Worm (Caenorhabditis elegans): ENCODE data around the gene Y51A2A.5.

The Y51A2A.5 gene

DNA sequence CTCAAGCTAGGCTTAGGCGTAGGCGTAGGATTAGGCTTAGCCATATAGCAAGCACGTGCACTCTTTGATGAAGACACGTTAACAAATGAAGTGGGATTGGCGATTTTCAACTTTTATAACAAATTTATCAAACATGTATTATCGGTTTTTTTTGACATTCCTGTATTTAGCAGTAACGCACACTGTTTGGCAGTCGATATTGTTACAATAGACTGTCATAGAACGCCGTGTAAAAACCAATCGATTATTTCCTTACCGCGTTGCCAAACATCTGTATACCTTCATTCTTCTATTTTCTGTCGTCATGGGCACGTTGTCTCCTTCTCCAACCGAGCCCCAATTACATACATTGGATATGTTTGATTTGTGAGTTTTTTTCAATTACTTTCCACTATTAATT, 19.7 kb downstream of the Y51A2A.5 start, which contains the start of gene fbxb-119:
Gene fbxb-119, plus strand, starts transcription at position 301 of the 400 bp plus-strand sequence.
- TF ChIP-seq him-1 (tag; optimal IDR thresholded peaks at IDR 0.05) (no peak), dao-5 (tag; optimal IDR thresholded peaks at IDR 0.05) (no peak), W03F9.2 (tag; optimal IDR thresholded peaks at IDR 0.05) (no peak)

DNA sequence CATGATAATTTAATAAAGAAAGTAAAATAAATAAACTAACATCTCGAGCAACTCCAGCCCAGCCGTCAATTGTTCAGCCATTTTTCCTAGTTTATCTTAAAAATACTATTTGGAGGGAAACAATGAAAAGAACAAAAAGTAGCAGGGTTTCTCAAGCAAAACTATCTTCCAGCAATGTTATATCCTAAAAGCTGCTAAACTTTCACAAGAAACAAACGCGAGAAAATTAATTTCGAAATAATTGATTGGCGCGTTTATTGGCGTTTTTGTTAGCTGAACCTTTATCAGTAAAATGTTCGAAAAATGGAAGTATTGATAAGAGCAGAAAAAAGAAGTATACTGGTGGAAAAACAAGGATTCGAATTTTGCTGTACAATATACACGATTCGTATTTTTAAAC, 24.6 kb downstream of the Y51A2A.5 start, which contains the start of gene B0462.5:
Gene B0462.5, minus strand, starts transcription at position 101 of the 400 bp plus-strand sequence.
- TF ChIP-seq dao-5 (tag; optimal IDR thresholded peaks at IDR 0.05) (no peak), him-1 (tag; optimal IDR thresholded peaks at IDR 0.05) (no peak), W03F9.2 (tag; optimal IDR thresholded peaks at IDR 0.05) (no peak)

DNA sequence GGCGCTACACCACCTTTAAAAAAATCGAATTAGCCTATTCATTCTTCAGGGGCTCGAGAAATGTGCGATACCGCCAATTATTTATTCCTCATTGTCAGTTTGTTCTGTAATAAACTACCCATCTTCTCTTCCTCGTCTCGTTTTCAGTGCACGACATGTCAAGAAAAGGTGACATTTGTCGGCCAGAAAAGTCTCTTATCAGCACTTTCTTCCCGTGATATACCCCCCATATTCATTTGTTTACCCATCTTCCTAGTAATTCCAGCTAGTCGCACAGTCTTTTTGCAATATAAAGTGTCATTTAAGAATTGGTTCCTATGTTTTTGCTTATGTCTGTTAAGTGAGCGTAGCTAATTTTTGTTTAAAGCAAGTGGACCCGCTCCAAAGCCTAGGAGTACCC, 25.9 kb downstream of the Y51A2A.5 start:
- TF ChIP-seq him-1 (tag; optimal IDR thresholded peaks at IDR 0.05) (no peak), W03F9.2 (tag; optimal IDR thresholded peaks at IDR 0.05) (no peak), dao-5 (tag; optimal IDR thresholded peaks at IDR 0.05) (no peak)

DNA sequence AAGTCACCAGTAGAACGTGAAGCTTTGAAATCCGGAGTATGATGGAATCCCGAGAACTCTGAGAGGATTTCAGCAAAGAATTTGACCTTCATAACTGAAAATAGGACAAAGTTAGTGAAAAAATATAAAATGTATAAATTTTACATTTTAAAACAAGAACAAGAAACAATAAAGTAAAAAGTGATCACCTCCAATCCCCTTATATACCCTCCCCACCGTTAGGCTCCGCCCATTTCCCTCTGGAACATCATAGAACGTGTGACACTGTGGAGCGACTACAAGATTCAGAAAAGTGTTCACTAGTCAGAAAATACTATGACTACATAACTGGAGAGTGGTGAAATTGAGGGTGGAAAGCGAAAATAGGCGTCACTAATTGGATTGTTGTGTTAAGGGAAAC, 32.5 kb downstream of the Y51A2A.5 start, which contains the start of gene B0462.4:
Gene B0462.4, minus strand, starts transcription at position 101 of the 400 bp plus-strand sequence.
- TF ChIP-seq him-1 (tag; optimal IDR thresholded peaks at IDR 0.05) (no peak), dao-5 (tag; optimal IDR thresholded peaks at IDR 0.05) (no peak), W03F9.2 (tag; optimal IDR thresholded peaks at IDR 0.05) (no peak)

DNA sequence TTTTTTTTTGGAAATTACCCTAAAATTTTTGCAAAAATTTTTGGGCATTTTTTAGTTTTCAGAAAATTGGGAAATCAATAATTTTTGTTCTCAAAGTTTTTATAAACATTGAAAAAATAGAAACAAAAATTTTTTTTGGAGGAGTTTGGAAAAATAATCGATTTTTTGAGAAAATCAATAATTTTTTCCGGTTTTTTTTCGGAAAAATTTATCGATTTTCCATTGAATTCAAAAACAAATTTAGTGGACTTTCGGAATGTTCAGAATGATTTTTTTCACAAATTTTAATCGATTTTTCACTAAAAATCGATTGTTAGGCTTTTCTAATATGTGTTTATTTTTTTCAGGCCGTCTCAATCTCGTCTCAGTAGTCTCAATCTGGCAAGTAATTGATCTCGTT, 39.0 kb downstream of the Y51A2A.5 start:
- TF ChIP-seq dao-5 (tag; optimal IDR thresholded peaks at IDR 0.05) (no peak), him-1 (tag; optimal IDR thresholded peaks at IDR 0.05) (no peak), W03F9.2 (tag; optimal IDR thresholded peaks at IDR 0.05) (no peak)

DNA sequence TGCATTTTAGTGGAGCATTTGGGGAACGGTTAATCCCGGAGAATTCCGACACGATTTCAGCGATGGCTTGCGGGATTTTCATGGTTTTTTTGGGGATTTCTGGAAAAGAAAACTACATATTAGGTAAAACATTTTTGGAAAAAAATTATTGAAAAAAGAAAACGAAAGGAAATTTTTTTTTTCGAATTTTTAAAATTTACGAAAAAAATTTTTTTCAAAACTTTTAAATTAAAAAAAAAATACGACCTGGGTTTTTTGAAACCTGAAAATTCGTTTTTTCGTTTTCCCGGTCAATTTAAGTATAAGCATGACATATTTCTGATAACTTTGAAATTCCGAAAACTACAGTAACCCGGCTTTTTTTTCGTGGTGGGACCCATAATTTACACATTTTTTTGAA, 41.2 kb downstream of the Y51A2A.5 start, which contains the start of gene C08E8.10:
Gene C08E8.10, minus strand, starts transcription at position 101 of the 400 bp plus-strand sequence.
- TF ChIP-seq W03F9.2 (tag; optimal IDR thresholded peaks at IDR 0.05) (no peak), him-1 (tag; optimal IDR thresholded peaks at IDR 0.05) (no peak), dao-5 (tag; optimal IDR thresholded peaks at IDR 0.05) (no peak)

DNA sequence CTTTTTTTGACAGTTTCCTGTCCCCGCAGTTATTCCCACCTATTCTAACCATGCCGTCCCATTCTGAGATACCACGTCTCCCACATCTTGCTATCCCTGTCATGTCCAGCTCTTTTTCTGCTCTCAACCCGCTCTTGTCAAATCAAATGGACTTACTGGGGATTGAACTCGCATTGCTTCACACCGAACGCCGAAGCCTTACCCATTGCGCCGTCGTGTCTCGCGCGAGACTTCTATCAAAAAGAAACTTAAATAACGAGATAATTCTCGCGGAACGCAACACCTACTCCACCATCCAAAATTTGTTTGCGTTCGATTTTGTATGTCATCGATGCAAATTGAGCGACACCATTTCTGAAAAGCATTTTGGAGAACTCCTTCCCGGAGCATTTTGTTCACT, 45.6 kb downstream of the Y51A2A.5 start:
- TF ChIP-seq dao-5 (tag; optimal IDR thresholded peaks at IDR 0.05) (no peak), him-1 (tag; optimal IDR thresholded peaks at IDR 0.05) (no peak), W03F9.2 (tag; optimal IDR thresholded peaks at IDR 0.05) (no peak)

DNA sequence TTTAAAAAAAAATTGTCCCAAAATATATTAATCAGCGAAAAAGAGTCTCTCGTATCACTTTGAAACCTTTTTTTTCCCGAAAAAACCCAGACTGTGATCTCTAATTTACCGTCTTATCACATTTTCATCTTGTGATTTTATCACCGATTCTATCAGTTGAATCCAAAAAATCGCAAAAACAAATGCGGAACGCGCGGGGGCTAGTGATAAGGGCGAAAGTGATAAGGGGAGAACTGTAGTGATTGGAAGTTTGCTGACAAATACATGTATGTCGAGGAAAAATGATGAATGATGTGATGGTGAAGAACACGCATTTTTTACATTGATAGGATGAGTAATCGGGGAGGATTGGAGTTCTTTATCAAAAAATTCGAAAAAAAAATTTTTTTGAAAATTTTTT, 47.5 kb downstream of the Y51A2A.5 start:
- TF ChIP-seq dao-5 (tag; optimal IDR thresholded peaks at IDR 0.05) (no peak), W03F9.2 (tag; optimal IDR thresholded peaks at IDR 0.05) (peak; percentile 7)

DNA sequence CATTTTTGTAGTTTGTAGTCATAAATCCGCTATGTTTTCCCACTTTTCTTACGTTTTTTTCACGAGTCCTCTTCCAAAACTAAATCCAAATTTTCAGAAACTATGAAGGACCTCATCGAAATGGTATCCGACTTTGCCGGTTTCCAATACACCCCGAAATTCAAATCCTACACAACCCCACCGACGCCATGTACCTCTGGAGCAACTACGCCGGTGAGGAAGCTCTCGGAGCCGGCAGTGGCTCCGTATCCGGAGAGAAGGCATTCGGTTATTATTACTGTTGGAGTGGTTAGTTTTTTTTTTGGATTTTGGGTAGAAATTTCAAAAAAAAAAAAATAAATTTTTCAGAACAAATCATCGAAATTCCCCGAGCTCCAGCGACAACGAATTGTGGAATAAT, 51.4 kb downstream of the Y51A2A.5 start, which contains the start of gene C08E8.3:
Gene C08E8.3, plus strand, starts transcription at position 84 of the 400 bp plus-strand sequence.
- TF ChIP-seq dao-5 (tag; optimal IDR thresholded peaks at IDR 0.05) (no peak), him-1 (tag; optimal IDR thresholded peaks at IDR 0.05) (no peak)

Measured in whole organism, L4/young adult.